Worm (Caenorhabditis elegans) whole organism, midembryonic: ENCODE results near the gene myo-5.

Experiments
- cog-1 ChIP-seq: sonication (generic microtip); optimal IDR thresholded peaks from 2 replicates; lab custom pipeline; 2016; ENCODE audit warnings: missing genetic modification characterization, missing compliant biosample characterization
- ref-1 ChIP-seq: fragments of 200-800 bp; sonication (Bioruptor generic); conservative IDR thresholded peaks from 2 replicates; pipeline ENCODE4 v1.3.6; 2022; ENCODE audit warnings: missing genetic modification reagents, missing genetic modification characterization, missing compliant biosample characterization

- TF ChIP-seq ref-1 (GFP tag; lab: Robert Waterston, UW), result no peak
- TF ChIP-seq cog-1 (tag; lab: Kevin White, UChicago), result no peak
Measured at ce11 chrV:8130149-8130661, 21.4 kb downstream of the myo-5 start, which contains the start of gene snap-1.
